Worm (Caenorhabditis elegans) whole organism, late embryonic: Measurements from ENCODE around the gene rme-6.

Experiments
- ceh-24 ChIP-seq: sonication (generic microtip); optimal IDR thresholded peaks from 2 replicates; lab custom pipeline; 2016; ENCODE audit warnings: mild to moderate bottlenecking, missing genetic modification characterization, missing compliant biosample characterization
- ceh-30 ChIP-seq: fragments of 150-350 bp; optimal IDR thresholded peaks from 2 replicates; lab custom pipeline; 2014; ENCODE audit warnings: missing biosample characterization, missing genetic modification characterization
- ceh-31 ChIP-seq: sonication (generic microtip); optimal IDR thresholded peaks from 2 replicates; lab custom pipeline; 2016; ENCODE audit warnings: missing genetic modification characterization, missing compliant biosample characterization
- ceh-9 ChIP-seq: sonication (generic microtip); optimal IDR thresholded peaks from 2 replicates; lab custom pipeline; 2016; ENCODE audit warnings: mild to moderate bottlenecking, missing genetic modification characterization, inconsistent platforms, missing compliant biosample characterization
- nhr-11 ChIP-seq: fragments of 150-350 bp; optimal IDR thresholded peaks from 2 replicates; lab custom pipeline; 2014; ENCODE audit warnings: missing biosample characterization, missing genetic modification characterization

DNA sequence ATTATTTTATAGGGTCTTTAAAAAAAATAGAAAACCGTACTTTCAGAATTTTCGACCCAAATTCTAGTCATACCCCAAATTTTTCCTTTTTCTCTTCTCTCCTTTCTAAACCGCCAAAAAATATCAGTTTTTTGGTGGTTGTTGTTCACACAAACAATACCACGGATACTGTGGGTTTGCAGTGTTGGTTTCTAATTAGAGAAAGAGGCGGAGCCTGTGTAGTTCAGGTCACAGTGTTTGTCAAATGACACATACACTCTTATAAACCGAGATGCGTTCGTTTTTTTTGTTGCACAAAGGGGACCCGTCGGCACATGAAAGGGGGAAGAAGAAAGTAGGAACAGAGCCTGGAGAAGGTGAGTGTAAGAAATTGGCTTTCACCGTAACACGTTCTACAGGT, 24.8 kb upstream of the rme-6 start, which contains the start of gene lim-6:
- TF ChIP-seq ceh-24 (tag; lab: Kevin White, UChicago): no peak
- no peak for TF ChIP-seq nhr-11 (tag; lab: Kevin White, UChicago)
- TF ChIP-seq ceh-30 (tag; lab: Kevin White, UChicago): no peak
- TF ChIP-seq ceh-31 (tag; lab: Kevin White, UChicago): no peak
- no peak for TF ChIP-seq ceh-9
